Fruit fly (Drosophila melanogaster) whole organism, embryonic: Measurements from ENCODE around the gene Uro.

Experiments used
- Antp ChIP-seq: fragments of 200-800 bp; sonication (Bioruptor generic); optimal IDR thresholded peaks from 3 replicates; lab custom pipeline; 2016; ENCODE audit warnings: missing biosample characterization, missing genetic modification characterization
- Bdp1 ChIP-seq: fragments of 200-800 bp; sonication (Bioruptor generic); optimal IDR thresholded peaks from 3 replicates; lab custom pipeline; 2016; ENCODE audit warnings: missing biosample characterization, missing genetic modification characterization
- BtbVII ChIP-seq: fragments of 200-800 bp; sonication (Bioruptor generic); optimal IDR thresholded peaks from 3 replicates; lab custom pipeline; 2017; ENCODE audit warnings: missing biosample characterization, mild to moderate bottlenecking, missing genetic modification characterization
- C15 ChIP-seq: fragments of 200-800 bp; sonication (Bioruptor generic); IDR thresholded peaks from 3 replicates; pipeline ENCODE4 v1.3.6; 2022; ENCODE audit warnings: missing biosample characterization, missing genetic modification characterization
- CG11085 ChIP-seq: fragments of 200-800 bp; sonication (Bioruptor generic); IDR thresholded peaks from 2 replicates; pipeline ENCODE4 v1.3.6; 2022; ENCODE audit warnings: missing biosample characterization, missing genetic modification characterization
- CG12071 ChIP-seq: fragments of 200-800 bp; sonication (Bioruptor generic); optimal IDR thresholded peaks from 3 replicates; lab custom pipeline; 2018; ENCODE audit warnings: missing biosample characterization, mild to moderate bottlenecking, missing genetic modification characterization
- CG12219 ChIP-seq: fragments of 200-800 bp; sonication (Bioruptor generic); optimal IDR thresholded peaks from 3 replicates; lab custom pipeline; 2018; ENCODE audit warnings: missing biosample characterization, mild to moderate bottlenecking, missing genetic modification characterization
- CG12236 ChIP-seq: fragments of 200-800 bp; sonication (Bioruptor generic); optimal IDR thresholded peaks from 2 replicates; lab custom pipeline; 2016; ENCODE audit warnings: missing biosample characterization, missing genetic modification characterization
- CG16813 ChIP-seq: fragments of 200-800 bp; sonication (Bioruptor generic); IDR thresholded peaks from 3 replicates; pipeline ENCODE4 v1.3.6; 2022; ENCODE audit warnings: missing biosample characterization, missing genetic modification characterization; ENCODE audit not compliant: partially characterized antibody
- CG17912 ChIP-seq: fragments of 200-800 bp; sonication (Bioruptor generic); optimal IDR thresholded peaks from 2 replicates; lab custom pipeline; 2018; ENCODE audit warnings: missing biosample characterization, mild to moderate bottlenecking, missing genetic modification characterization
- CG2199 ChIP-seq: fragments of 200-800 bp; sonication (Bioruptor generic); IDR thresholded peaks from 3 replicates; pipeline ENCODE4 v1.3.6; 2022; ENCODE audit warnings: missing biosample characterization, missing genetic modification characterization
- CG30020 ChIP-seq: fragments of 200-800 bp; optimal IDR thresholded peaks from 2 replicates; lab custom pipeline; 2019; ENCODE audit warnings: missing biosample characterization, mild to moderate bottlenecking, missing genetic modification characterization, moderate library complexity
- CG30403 ChIP-seq: fragments of 200-800 bp; sonication (Bioruptor generic); optimal IDR thresholded peaks from 3 replicates; lab custom pipeline; 2016; ENCODE audit warnings: missing biosample characterization, missing genetic modification characterization
- CG4328 ChIP-seq: fragments of 200-800 bp; sonication (Bioruptor generic); optimal IDR thresholded peaks from 3 replicates; lab custom pipeline; 2017; ENCODE audit warnings: missing biosample characterization, missing genetic modification reagents, missing genetic modification characterization
- CG43689 ChIP-seq: fragments of 200-800 bp; sonication (Bioruptor generic); IDR thresholded peaks from 2 replicates; pipeline ENCODE4 v1.3.6; 2022; ENCODE audit warnings: missing biosample characterization, missing genetic modification characterization
- CG4854 ChIP-seq: fragments of 200-800 bp; sonication (Bioruptor generic); optimal IDR thresholded peaks from 2 replicates; lab custom pipeline; 2016; ENCODE audit warnings: missing biosample characterization, missing genetic modification characterization, inconsistent platforms
- CG7839 ChIP-seq: fragments of 200-800 bp; sonication (Bioruptor generic); optimal IDR thresholded peaks from 3 replicates; lab custom pipeline; 2018; ENCODE audit warnings: missing biosample characterization, mild to moderate bottlenecking, missing genetic modification characterization, moderate library complexity
- CG8281 ChIP-seq: fragments of 200-800 bp; sonication (Bioruptor generic); optimal IDR thresholded peaks from 2 replicates; lab custom pipeline; 2018; ENCODE audit warnings: missing biosample characterization, mild to moderate bottlenecking, missing genetic modification characterization, moderate library complexity
- CG8290 ChIP-seq, 3 experiments: fragments of 200-800 bp; sonication (Bioruptor generic); optimal IDR thresholded peaks; 2 replicates each; lab custom pipeline; 2016 to 2019; ENCODE audit warnings: missing biosample characterization in 3 of 3, missing genetic modification characterization in 3 of 3, mild to moderate bottlenecking in 2 of 3, moderate library complexity in 1 of 3
- CG8359 ChIP-seq: fragments of 200-800 bp; sonication (Bioruptor generic); optimal IDR thresholded peaks from 2 replicates; lab custom pipeline; 2017; ENCODE audit warnings: missing biosample characterization, mild to moderate bottlenecking, missing genetic modification characterization, borderline replicate concordance
- CG8924 ChIP-seq: fragments of 200-800 bp; optimal IDR thresholded peaks from 3 replicates; lab custom pipeline; 2019; ENCODE audit warnings: missing biosample characterization, mild to moderate bottlenecking, missing genetic modification characterization, moderate library complexity
- CG8944 ChIP-seq: fragments of 200-800 bp; sonication (Bioruptor generic); optimal IDR thresholded peaks from 3 replicates; lab custom pipeline; 2016; ENCODE audit warnings: missing biosample characterization, missing genetic modification characterization
- CG9797 ChIP-seq: fragments of 200-800 bp; sonication (Bioruptor generic); optimal IDR thresholded peaks from 3 replicates; lab custom pipeline; 2018; ENCODE audit warnings: missing biosample characterization, mild to moderate bottlenecking, missing genetic modification characterization
- CHES-1-like ChIP-seq: fragments of 200-800 bp; sonication (Bioruptor generic); optimal IDR thresholded peaks from 2 replicates; lab custom pipeline; 2016; ENCODE audit warnings: missing biosample characterization, missing genetic modification characterization
- D19B ChIP-seq: fragments of 200-800 bp; sonication (Bioruptor generic); optimal IDR thresholded peaks from 2 replicates; lab custom pipeline; 2017; ENCODE audit warnings: missing biosample characterization, mild to moderate bottlenecking, missing genetic modification characterization
- Fer2 ChIP-seq: fragments of 200-800 bp; sonication (Bioruptor generic); optimal IDR thresholded peaks from 2 replicates; lab custom pipeline; 2018; ENCODE audit warnings: missing biosample characterization, mild to moderate bottlenecking, missing genetic modification characterization, moderate library complexity
- Hr3 ChIP-seq: fragments of 200-800 bp; sonication (Bioruptor generic); optimal IDR thresholded peaks from 3 replicates; lab custom pipeline; 2016; ENCODE audit warnings: missing biosample characterization, missing genetic modification characterization
- Jarid2 ChIP-seq: fragments of 200-800 bp; sonication (Bioruptor generic); optimal IDR thresholded peaks from 3 replicates; lab custom pipeline; 2017; ENCODE audit warnings: mild to moderate bottlenecking, missing biosample characterization, missing genetic modification reagents, missing genetic modification characterization
- Lhr ChIP-seq: fragments of 200-800 bp; sonication (Bioruptor generic); optimal IDR thresholded peaks from 3 replicates; lab custom pipeline; 2017; ENCODE audit warnings: mild to moderate bottlenecking, missing biosample characterization, missing genetic modification reagents, missing genetic modification characterization
- Nf-YC ChIP-seq: fragments of 200-800 bp; optimal IDR thresholded peaks from 3 replicates; lab custom pipeline; 2019; ENCODE audit warnings: missing biosample characterization, mild to moderate bottlenecking, missing genetic modification characterization, moderate library complexity
- Oli ChIP-seq: fragments of 200-800 bp; sonication (Bioruptor generic); optimal IDR thresholded peaks from 2 replicates; lab custom pipeline; 2018; ENCODE audit warnings: missing biosample characterization, mild to moderate bottlenecking, missing genetic modification characterization, moderate library complexity
- Rx ChIP-seq: fragments of 200-800 bp; sonication (Bioruptor generic); IDR thresholded peaks from 2 replicates; pipeline ENCODE4 v1.3.6; 2022; ENCODE audit warnings: missing biosample characterization, missing genetic modification characterization
- Sin3A ChIP-seq: fragments of >200 bp; optimal IDR thresholded peaks from 2 replicates; lab custom pipeline; 2018
- Six4 ChIP-seq: fragments of 200-800 bp; sonication (Bioruptor generic); optimal IDR thresholded peaks from 2 replicates; lab custom pipeline; 2016; ENCODE audit warnings: missing biosample characterization, missing genetic modification characterization
- Tbp ChIP-seq: fragments of >200 bp; optimal IDR thresholded peaks from 2 replicates; lab custom pipeline; 2018; ENCODE audit warnings: missing biosample characterization, missing genetic modification characterization
- YL-1 ChIP-seq: fragments of 200-800 bp; sonication (Bioruptor generic); optimal IDR thresholded peaks from 3 replicates; lab custom pipeline; 2017; ENCODE audit warnings: missing biosample characterization, mild to moderate bottlenecking, missing genetic modification characterization
- crc ChIP-seq: fragments of 200-800 bp; sonication (Bioruptor generic); optimal IDR thresholded peaks from 2 replicates; lab custom pipeline; 2016; ENCODE audit warnings: missing biosample characterization, missing genetic modification characterization
- dmrt11E ChIP-seq: fragments of 200-800 bp; sonication (Bioruptor generic); optimal IDR thresholded peaks from 3 replicates; lab custom pipeline; 2018; ENCODE audit warnings: missing biosample characterization, mild to moderate bottlenecking, missing genetic modification characterization, moderate library complexity
- emc ChIP-seq: fragments of 200-800 bp; sonication (Bioruptor generic); optimal IDR thresholded peaks from 2 replicates; lab custom pipeline; 2016; ENCODE audit warnings: missing biosample characterization, missing genetic modification characterization
- ems ChIP-seq: fragments of 200-800 bp; sonication (Bioruptor generic); optimal IDR thresholded peaks from 3 replicates; lab custom pipeline; 2016; ENCODE audit warnings: missing biosample characterization, missing genetic modification characterization
- fru ChIP-seq: fragments of >200 bp; optimal IDR thresholded peaks from 2 replicates; lab custom pipeline; 2017
- fu2 ChIP-seq: fragments of 200-800 bp; sonication (Bioruptor generic); optimal IDR thresholded peaks from 2 replicates; lab custom pipeline; 2016; ENCODE audit warnings: missing biosample characterization, missing genetic modification characterization
- gt ChIP-seq: fragments of 200-800 bp; sonication (Bioruptor generic); IDR thresholded peaks from 2 replicates; pipeline ENCODE4 v1.3.6; 2022; ENCODE audit warnings: missing biosample characterization, missing genetic modification characterization
- jigr1 ChIP-seq: fragments of 200-800 bp; sonication (Bioruptor generic); IDR thresholded peaks from 3 replicates; pipeline ENCODE4 v1.3.6; 2022; ENCODE audit warnings: missing biosample characterization, missing genetic modification characterization
- lola ChIP-seq, 3 experiments: fragments of >200 bp in 2 of 3; fragments of 200-800 bp in 1 of 3; sonication (Bioruptor generic) in 1 of 3; optimal IDR thresholded peaks; 2 replicates each; lab custom pipeline; 2017 to 2019; ENCODE audit warnings: missing biosample characterization in 3 of 3, missing genetic modification characterization in 3 of 3, mild to moderate bottlenecking in 1 of 3, moderate library complexity in 1 of 3
- rib ChIP-seq: fragments of 200-800 bp; sonication (Bioruptor generic); IDR thresholded peaks from 2 replicates; pipeline ENCODE4 v1.3.6; 2022; ENCODE audit warnings: missing biosample characterization, missing genetic modification characterization
- run ChIP-seq: fragments of 200-800 bp; sonication (Bioruptor generic); optimal IDR thresholded peaks from 3 replicates; lab custom pipeline; 2018; ENCODE audit warnings: missing biosample characterization, mild to moderate bottlenecking, missing genetic modification characterization
- stc ChIP-seq: fragments of 200-800 bp; sonication (Bioruptor generic); IDR thresholded peaks from 2 replicates; pipeline ENCODE4 v1.3.6; 2022; ENCODE audit warnings: missing biosample characterization, missing genetic modification characterization
- tll ChIP-seq, 2 experiments: fragments of 200-800 bp in 1 of 2; fragments of >200 bp in 1 of 2; sonication (Bioruptor generic) in 1 of 2; optimal IDR thresholded peaks; 2 replicates each; lab custom pipeline; 2017 to 2019; ENCODE audit warnings: missing biosample characterization in 2 of 2, missing genetic modification characterization in 2 of 2, mild to moderate bottlenecking in 1 of 2, moderate library complexity in 1 of 2
- wek ChIP-seq: fragments of 200-800 bp; sonication (Bioruptor generic); optimal IDR thresholded peaks from 3 replicates; lab custom pipeline; 2018; ENCODE audit warnings: missing biosample characterization, mild to moderate bottlenecking, missing genetic modification characterization, moderate library complexity
- yki ChIP-seq: fragments of >200 bp; optimal IDR thresholded peaks from 3 replicates; lab custom pipeline; 2018
- z ChIP-seq: fragments of 200-800 bp; sonication (Bioruptor generic); IDR thresholded peaks from 3 replicates; pipeline ENCODE4 v1.3.6; 2022; ENCODE audit warnings: missing biosample characterization, missing genetic modification characterization

The Uro gene

DNA sequence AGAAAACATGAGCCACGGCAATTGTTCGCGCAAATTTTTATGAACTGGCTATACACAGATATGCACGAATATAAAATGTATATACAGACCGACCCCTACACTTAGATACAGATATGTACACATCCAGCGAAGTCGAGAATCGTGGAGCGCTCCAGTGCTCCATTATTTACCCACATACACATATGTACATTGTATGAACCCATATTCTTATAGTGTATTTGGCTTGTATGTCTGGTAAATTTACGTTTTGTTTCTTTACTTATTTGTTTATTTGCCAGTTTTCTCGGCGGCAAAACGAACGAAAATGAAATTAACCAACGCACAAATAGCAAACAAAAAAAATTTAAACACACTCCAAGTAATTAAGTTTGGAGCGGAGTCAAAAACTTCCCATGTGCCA, 33.5 kb downstream of the Uro start (continued):
- peak; percentile 33 for TF ChIP-seq Lhr
- TF ChIP-seq CG2199: no peak
- peak; percentile 42 for TF ChIP-seq CG8359 (GFP tag; lab: Kevin White, UChicago)
- TF ChIP-seq crc: peak; percentile 3
- TF ChIP-seq Hr3 (GFP tag; lab: Kevin White, UChicago): no peak
- TF ChIP-seq CG8290 (GFP tag; optimal IDR thresholded peaks at IDR 0.05; lab: Kevin White, UChicago): no peak
- peak in 1 of 2 experiments; percentile 85 for TF ChIP-seq CG8290 (tag; optimal IDR thresholded peaks at IDR 0.05; lab: Kevin White, UChicago)
- no peak for TF ChIP-seq jigr1 (GFP tag; lab: Robert Waterston, UW)
- TF ChIP-seq CG17912: no peak
- TF ChIP-seq CG7839 (tag; lab: Kevin White, UChicago): peak; percentile 11
- TF ChIP-seq CG9797 (GFP tag; lab: Kevin White, UChicago): no peak
- no peak for TF ChIP-seq yki (lab: Kevin White, UChicago)
- peak; percentile 10 for TF ChIP-seq YL-1 (GFP tag; lab: Kevin White, UChicago)
- TF ChIP-seq CG12071 (GFP tag; lab: Kevin White, UChicago): peak; percentile 75
- peak; percentile 75 for TF ChIP-seq Fer2
- TF ChIP-seq Sin3A: no peak
- no peak for TF ChIP-seq run (tag; lab: Kevin White, UChicago)
- peak; percentile 35 for TF ChIP-seq Jarid2 (GFP tag; lab: Kevin White, UChicago)
- no peak for TF ChIP-seq tll (GFP tag; optimal IDR thresholded peaks at IDR 0.05; lab: Kevin White, UChicago)
- no peak for TF ChIP-seq Tbp (GFP tag; lab: Kevin White, UChicago)
- no peak for TF ChIP-seq C15 (GFP tag; lab: Robert Waterston, UW)
- TF ChIP-seq Oli (tag; lab: Kevin White, UChicago): no peak
- TF ChIP-seq rib (GFP tag; lab: Robert Waterston, UW): peak; percentile 63; the same call in 1 of the 2 replicates
- TF ChIP-seq Antp (GFP tag; lab: Kevin White, UChicago): no peak
- no peak for TF ChIP-seq CG16813 (GFP tag; lab: Robert Waterston, UW)
- TF ChIP-seq D19B (GFP tag; lab: Kevin White, UChicago): peak; percentile 1
- peak; percentile 44 for TF ChIP-seq dmrt11E (tag; lab: Kevin White, UChicago)
- no peak for TF ChIP-seq Six4 (GFP tag; lab: Kevin White, UChicago)
- peak; percentile 54 for TF ChIP-seq CG8924 (tag; lab: Kevin White, UChicago)
- TF ChIP-seq CG8944: no peak
- peak; percentile 26 for TF ChIP-seq wek (GFP tag; lab: Kevin White, UChicago)
- TF ChIP-seq Nf-YC (tag; lab: Kevin White, UChicago): peak; percentile 19
- TF ChIP-seq fu2 (GFP tag; lab: Kevin White, UChicago): no peak
- TF ChIP-seq CG12236 (GFP tag; lab: Kevin White, UChicago): no peak
- TF ChIP-seq fru (lab: Kevin White, UChicago): no peak
- no peak for TF ChIP-seq CHES-1-like
- TF ChIP-seq CG4328 (GFP tag; lab: Kevin White, UChicago): peak; percentile 85
- no peak for TF ChIP-seq CG11085 (GFP tag; lab: Robert Waterston, UW)
- TF ChIP-seq CG30403 (GFP tag; lab: Kevin White, UChicago): no peak
- TF ChIP-seq Bdp1 (GFP tag; lab: Kevin White, UChicago): no peak
- peak; percentile 42 for TF ChIP-seq CG8281 (tag; lab: Kevin White, UChicago)
- no peak for TF ChIP-seq Rx (GFP tag; lab: Robert Waterston, UW)
- TF ChIP-seq emc (GFP tag; lab: Kevin White, UChicago): no peak
- no peak for TF ChIP-seq CG43689 (GFP tag; lab: Robert Waterston, UW)
- peak; percentile 64; the same call in 1 of the 3 replicates for TF ChIP-seq z (GFP tag; lab: Robert Waterston, UW)
- no peak; the same call in 1 of the 2 replicates for TF ChIP-seq stc
- no peak for TF ChIP-seq gt
- TF ChIP-seq ems (GFP tag; lab: Kevin White, UChicago): no peak
- TF ChIP-seq BtbVII (GFP tag; lab: Kevin White, UChicago): peak; percentile 65
- TF ChIP-seq CG12219 (GFP tag; lab: Kevin White, UChicago): peak; percentile 25
- TF ChIP-seq CG4854: peak; percentile 32
- no peak for TF ChIP-seq CG30020
- TF ChIP-seq lola (GFP tag; optimal IDR thresholded peaks at IDR 0.05; lab: Kevin White, UChicago): no peak
